Worm (Caenorhabditis elegans) whole organism, L4 larva: ENCODE measurements around the gene Y73B6BL.29.

Experiments used
- D1046.2 ChIP-seq: fragments of 200-800 bp; sonication (Bioruptor generic); IDR thresholded peaks from 2 replicates; pipeline ENCODE4 v1.3.6; 2022; ENCODE audit warnings: missing genetic modification characterization, missing compliant biosample characterization
- F10B5.3 ChIP-seq: sonication (generic microtip); optimal IDR thresholded peaks from 2 replicates; lab custom pipeline; 2016; ENCODE audit warnings: mild to moderate bottlenecking, missing genetic modification characterization, missing compliant biosample characterization
- F49E8.2 ChIP-seq: sonication (generic microtip); optimal IDR thresholded peaks from 2 replicates; lab custom pipeline; 2016; ENCODE audit warnings: missing compliant biosample characterization, mild to moderate bottlenecking, missing genetic modification characterization, borderline replicate concordance
- T26A8.4 ChIP-seq: fragments of 200-800 bp; sonication (Bioruptor generic); IDR thresholded peaks from 2 replicates; pipeline ENCODE4 v1.3.6; 2022; ENCODE audit warnings: missing genetic modification characterization, missing compliant biosample characterization
- Y105C5A.15 ChIP-seq: fragments of 200-800 bp; sonication (Bioruptor generic); IDR thresholded peaks from 2 replicates; pipeline ENCODE4 v1.3.6; 2022; ENCODE audit warnings: missing genetic modification characterization, missing compliant biosample characterization
- Y5F2A.4 ChIP-seq: fragments of 200-800 bp; sonication (Bioruptor generic); optimal IDR thresholded peaks from 2 replicates; lab custom pipeline; 2018; ENCODE audit warnings: mild to moderate bottlenecking, missing genetic modification characterization, missing compliant biosample characterization
- Y75B8A.6 ChIP-seq: fragments of 200-800 bp; sonication (Bioruptor generic); IDR thresholded peaks from 2 replicates; pipeline ENCODE4 v1.3.6; 2022; ENCODE audit warnings: missing genetic modification reagents, missing genetic modification characterization, missing compliant biosample characterization
- ZK546.5 ChIP-seq, 2 experiments: sonication (generic microtip); optimal IDR thresholded peaks; 2 replicates each; lab custom pipeline; 2017; ENCODE audit warnings: missing biosample characterization in 2 of 2, missing genetic modification characterization in 2 of 2
- aly-2 ChIP-seq: sonication (generic microtip); optimal IDR thresholded peaks from 2 replicates; lab custom pipeline; 2018; ENCODE audit warnings: missing biosample characterization, missing genetic modification characterization
- ama-1 ChIP-seq: fragments of 150-350 bp; optimal IDR thresholded peaks from 2 replicates; lab custom pipeline; 2014; ENCODE audit warnings: inconsistent platforms, mixed read lengths
- arid-1 ChIP-seq: fragments of 200-800 bp; sonication (Bioruptor generic); conservative IDR thresholded peaks from 2 replicates; pipeline ENCODE4 v1.3.6; 2022; ENCODE audit warnings: missing genetic modification reagents, missing genetic modification characterization, missing compliant biosample characterization
- ceh-44 ChIP-seq: fragments of 200-800 bp; sonication (Bioruptor generic); IDR thresholded peaks from 2 replicates; pipeline ENCODE4 v1.3.6; 2022; ENCODE audit warnings: missing genetic modification reagents, missing genetic modification characterization, missing compliant biosample characterization
- ceh-82 ChIP-seq: sonication (generic microtip); optimal IDR thresholded peaks from 2 replicates; lab custom pipeline; 2017; ENCODE audit warnings: missing biosample characterization, missing genetic modification characterization
- ces-1 ChIP-seq: fragments of 150-350 bp; sonication (generic microtip); optimal IDR thresholded peaks from 4 replicates; lab custom pipeline; 2014; ENCODE audit warnings: missing biosample characterization, missing genetic modification reagents, missing genetic modification characterization
- daf-12 ChIP-seq: fragments of 150-350 bp; optimal IDR thresholded peaks from 2 replicates; lab custom pipeline; 2014; ENCODE audit warnings: missing biosample characterization, missing genetic modification reagents, missing genetic modification characterization
- daf-8 ChIP-seq: fragments of 200-800 bp; sonication (Bioruptor generic); IDR thresholded peaks from 2 replicates; pipeline ENCODE4 v1.3.6; 2022; ENCODE audit warnings: missing genetic modification characterization, missing compliant biosample characterization
- dmd-6 ChIP-seq: fragments of 200-800 bp; sonication (Bioruptor generic); IDR thresholded peaks from 2 replicates; pipeline ENCODE4 v1.3.6; 2022; ENCODE audit warnings: missing genetic modification reagents, missing genetic modification characterization, missing compliant biosample characterization
- dmd-9 ChIP-seq: fragments of 200-800 bp; sonication (Bioruptor generic); IDR thresholded peaks from 2 replicates; pipeline ENCODE4 v1.3.6; 2022; ENCODE audit warnings: missing genetic modification reagents, missing genetic modification characterization, missing compliant biosample characterization
- duxl-1 ChIP-seq: sonication (generic microtip); optimal IDR thresholded peaks from 2 replicates; lab custom pipeline; 2016; ENCODE audit warnings: mild to moderate bottlenecking, missing genetic modification characterization, moderate library complexity, missing compliant biosample characterization; ENCODE audit not compliant: poor library complexity
- egl-27 ChIP-seq: sonication (generic microtip); optimal IDR thresholded peaks from 3 replicates; lab custom pipeline; 2017; ENCODE audit warnings: missing biosample characterization, missing genetic modification reagents, missing genetic modification characterization
- fos-1 ChIP-seq: fragments of 150-350 bp; optimal IDR thresholded peaks from 2 replicates; lab custom pipeline; 2014; ENCODE audit warnings: missing biosample characterization, missing genetic modification characterization
- hlh-11 ChIP-seq: fragments of 200-800 bp; sonication (Bioruptor generic); optimal IDR thresholded peaks from 2 replicates; lab custom pipeline; 2018; ENCODE audit warnings: mild to moderate bottlenecking, missing genetic modification characterization, missing compliant biosample characterization
- hlh-30 ChIP-seq: sonication (generic microtip); optimal IDR thresholded peaks from 2 replicates; lab custom pipeline; 2017; ENCODE audit warnings: antibody characterized with exemption, mild to moderate bottlenecking, missing genetic modification characterization, missing compliant biosample characterization; ENCODE audit not compliant: insufficient read depth
- jun-1 ChIP-seq: fragments of 150-350 bp; optimal IDR thresholded peaks from 2 replicates; lab custom pipeline; 2014; ENCODE audit warnings: missing biosample characterization, missing genetic modification reagents, missing genetic modification characterization
- lin-13 ChIP-seq: fragments of 150-350 bp; optimal IDR thresholded peaks from 2 replicates; lab custom pipeline; 2014; ENCODE audit warnings: missing biosample characterization, missing genetic modification reagents, missing genetic modification characterization
- lin-29 ChIP-seq: fragments of 200-800 bp; sonication (Bioruptor generic); IDR thresholded peaks from 2 replicates; pipeline ENCODE4 v1.3.6; 2022; ENCODE audit warnings: missing genetic modification reagents, missing genetic modification characterization, missing compliant biosample characterization
- lir-3 ChIP-seq: sonication (generic microtip); optimal IDR thresholded peaks from 2 replicates; lab custom pipeline; 2016; ENCODE audit warnings: mild to moderate bottlenecking, missing genetic modification characterization, missing compliant biosample characterization
- madf-5 ChIP-seq, 2 experiments: fragments of 200-800 bp; sonication (Bioruptor generic); IDR thresholded peaks; 2 replicates each; pipeline ENCODE4 v1.3.6; 2022; ENCODE audit warnings: missing compliant biosample characterization in 2 of 2, missing genetic modification characterization in 2 of 2
- mdl-1 ChIP-seq, 2 experiments: fragments of 150-350 bp in 1 of 2; sonication (generic microtip) in 1 of 2; optimal IDR thresholded peaks; 2 replicates each; lab custom pipeline; 2014 to 2017; ENCODE audit warnings: missing biosample characterization in 2 of 2, missing genetic modification characterization in 2 of 2
- mes-2 ChIP-seq: sonication (generic microtip); optimal IDR thresholded peaks from 2 replicates; lab custom pipeline; 2016; ENCODE audit warnings: missing genotype, mild to moderate bottlenecking, missing genetic modification characterization, missing compliant biosample characterization; ENCODE audit not compliant: poor library complexity, severe bottlenecking
- mxl-2 ChIP-seq: fragments of 200-800 bp; sonication (Bioruptor generic); conservative IDR thresholded peaks from 2 replicates; pipeline ENCODE4 v1.3.6; 2022; ENCODE audit warnings: missing genetic modification reagents, missing genetic modification characterization, missing compliant biosample characterization
- nhr-10 ChIP-seq: fragments of 150-350 bp; optimal IDR thresholded peaks from 2 replicates; lab custom pipeline; 2014; ENCODE audit warnings: missing biosample characterization, missing genetic modification characterization
- nhr-111 ChIP-seq: fragments of 200-800 bp; sonication (Bioruptor generic); optimal IDR thresholded peaks from 2 replicates; lab custom pipeline; 2018; ENCODE audit warnings: mild to moderate bottlenecking, missing genetic modification characterization, missing compliant biosample characterization
- nhr-25 ChIP-seq: sonication (generic microtip); optimal IDR thresholded peaks from 2 replicates; lab custom pipeline; 2017; ENCODE audit warnings: missing genetic modification characterization, mild to moderate bottlenecking, missing compliant biosample characterization, antibody characterized with exemption, moderate library complexity, borderline replicate concordance; ENCODE audit not compliant: insufficient read depth
- nhr-41 ChIP-seq: fragments of 200-800 bp; sonication (Bioruptor generic); IDR thresholded peaks from 2 replicates; pipeline ENCODE4 v1.3.6; 2022; ENCODE audit warnings: missing genetic modification reagents, missing genetic modification characterization, missing compliant biosample characterization
- nhr-48 ChIP-seq: sonication (generic microtip); optimal IDR thresholded peaks from 2 replicates; lab custom pipeline; 2016; ENCODE audit warnings: mild to moderate bottlenecking, missing genetic modification characterization, missing compliant biosample characterization
- nhr-6 ChIP-seq: fragments of 150-350 bp; optimal IDR thresholded peaks from 2 replicates; lab custom pipeline; 2014; ENCODE audit warnings: missing biosample characterization, missing genetic modification characterization
- pha-4 ChIP-seq, 2 experiments: fragments of 150-350 bp in 1 of 2; fragments of 200-800 bp in 1 of 2; sonication (Bioruptor generic) in 1 of 2; IDR thresholded peaks in 1 of 2; optimal IDR thresholded peaks in 1 of 2; 2 replicates each; pipeline versions ENCODE4 v1.3.6 to Lab custom; 2014 to 2022; ENCODE audit warnings: missing genetic modification characterization in 2 of 2, missing genetic modification reagents in 2 of 2, missing biosample characterization in 1 of 2, missing compliant biosample characterization in 1 of 2
- saeg-2 ChIP-seq: fragments of 200-800 bp; sonication (Bioruptor generic); IDR thresholded peaks from 2 replicates; pipeline ENCODE4 v1.3.6; 2022; ENCODE audit warnings: missing genetic modification reagents, missing genetic modification characterization, missing compliant biosample characterization
- sdz-12 ChIP-seq: fragments of 200-800 bp; sonication (Bioruptor generic); optimal IDR thresholded peaks from 2 replicates; lab custom pipeline; 2018; ENCODE audit warnings: mild to moderate bottlenecking, missing genetic modification characterization, missing compliant biosample characterization
- set-16 ChIP-seq: fragments of 200-800 bp; sonication (Bioruptor generic); IDR thresholded peaks from 2 replicates; pipeline ENCODE4 v1.3.6; 2022; ENCODE audit warnings: missing genetic modification reagents, missing genetic modification characterization, missing compliant biosample characterization
- skn-1 ChIP-seq: fragments of 150-350 bp; optimal IDR thresholded peaks from 2 replicates; lab custom pipeline; 2014; ENCODE audit warnings: missing biosample characterization, missing genetic modification characterization
- snpc-4 ChIP-seq: fragments of 150-350 bp; optimal IDR thresholded peaks from 2 replicates; lab custom pipeline; 2014; ENCODE audit warnings: missing biosample characterization, missing genetic modification characterization
- spr-1 ChIP-seq: sonication (generic microtip); optimal IDR thresholded peaks from 2 replicates; lab custom pipeline; 2016; ENCODE audit warnings: mild to moderate bottlenecking, missing genetic modification characterization, missing compliant biosample characterization
- tag-97 ChIP-seq: fragments of 200-800 bp; sonication (Bioruptor generic); IDR thresholded peaks from 2 replicates; pipeline ENCODE4 v1.3.6; 2022; ENCODE audit warnings: missing genetic modification characterization, missing compliant biosample characterization
- unc-39 ChIP-seq: sonication (generic microtip); optimal IDR thresholded peaks from 2 replicates; lab custom pipeline; 2017; ENCODE audit warnings: missing biosample characterization, missing genetic modification characterization
- vab-7 ChIP-seq: fragments of 200-800 bp; sonication (Bioruptor generic); IDR thresholded peaks from 2 replicates; pipeline ENCODE4 v1.3.6; 2022; ENCODE audit warnings: missing genetic modification reagents, missing genetic modification characterization, missing compliant biosample characterization
- zfp-2 ChIP-seq: sonication (generic microtip); optimal IDR thresholded peaks from 2 replicates; lab custom pipeline; 2016; ENCODE audit warnings: mild to moderate bottlenecking, missing genetic modification characterization, missing compliant biosample characterization
- zip-11 ChIP-seq: fragments of 200-800 bp; sonication (Bioruptor generic); IDR thresholded peaks from 2 replicates; pipeline ENCODE4 v1.3.6; 2022; ENCODE audit warnings: missing genetic modification characterization, missing compliant biosample characterization
- zip-2 ChIP-seq: fragments of 150-350 bp; optimal IDR thresholded peaks from 2 replicates; lab custom pipeline; 2014; ENCODE audit warnings: missing biosample characterization, missing genetic modification characterization
- ztf-7 ChIP-seq: fragments of 150-350 bp; optimal IDR thresholded peaks from 2 replicates; lab custom pipeline; 2014; ENCODE audit warnings: missing biosample characterization, missing genetic modification characterization

Y73B6BL.29 gene

DNA sequence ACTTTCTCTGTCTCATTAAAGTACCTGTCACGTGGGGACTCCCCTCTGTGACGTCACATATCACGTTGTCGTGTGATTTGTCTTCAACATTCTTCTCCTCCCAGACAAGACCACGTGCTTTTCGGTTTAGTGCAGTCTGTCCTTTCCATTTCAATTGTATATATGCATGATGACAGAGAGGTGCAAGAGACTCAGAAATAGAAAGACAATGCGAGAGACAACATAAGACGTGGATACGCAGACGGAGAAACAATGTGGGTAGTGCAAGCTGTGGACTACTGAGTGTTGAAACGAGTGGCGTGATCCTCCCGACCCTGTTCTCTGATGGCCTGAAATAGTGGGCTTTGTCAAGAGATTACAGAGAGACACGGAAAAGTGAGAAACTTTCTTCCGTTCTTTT lies 15.0 kb downstream of the Y73B6BL.29 start (continued):
- peak; percentile 38 for TF ChIP-seq nhr-10 (tag; lab: Kevin White, UChicago)
- TF ChIP-seq mxl-2 (GFP tag; lab: Robert Waterston, UW): peak; percentile 75
- TF ChIP-seq pha-4 (GFP tag; IDR thresholded peaks at IDR 0.05; lab: Robert Waterston, UW): peak; percentile 77; the same call in 1 of the 2 replicates
- TF ChIP-seq pha-4 (tag; optimal IDR thresholded peaks at IDR 0.05; lab: Kevin White, UChicago): no peak
- TF ChIP-seq nhr-111: no peak
- peak; percentile 59 for TF ChIP-seq set-16
- peak; percentile 100 for TF ChIP-seq hlh-30 (tag; lab: Kevin White, UChicago)
- TF ChIP-seq hlh-11 (tag; lab: Kevin White, UChicago): peak; percentile 99
- TF ChIP-seq mdl-1 (tag; optimal IDR thresholded peaks at IDR 0.05; lab: Kevin White, UChicago): peak; percentile 99
- no peak for TF ChIP-seq dmd-9
- TF ChIP-seq tag-97: no peak
- peak; percentile 40 for TF ChIP-seq zip-2 (tag; lab: Kevin White, UChicago)
- peak; percentile 14 for TF ChIP-seq fos-1 (tag; lab: Kevin White, UChicago)
- peak; percentile 52; the same call in 1 of the 2 replicates for TF ChIP-seq vab-7 (GFP tag; lab: Robert Waterston, UW)
- TF ChIP-seq jun-1 (tag; lab: Kevin White, UChicago): peak; percentile 47
- TF ChIP-seq T26A8.4 (GFP tag; lab: Robert Waterston, UW): peak; percentile 89
- no peak for TF ChIP-seq ceh-82
- TF ChIP-seq daf-12 (tag; lab: Kevin White, UChicago): no peak
- peak; percentile 79 for TF ChIP-seq mes-2
- TF ChIP-seq nhr-25 (tag; lab: Kevin White, UChicago): peak; percentile 84
- TF ChIP-seq spr-1 (tag; lab: Kevin White, UChicago): peak; percentile 84
- no peak for TF ChIP-seq Y105C5A.15 (GFP tag; lab: Robert Waterston, UW)
- TF ChIP-seq dmd-6 (GFP tag; lab: Robert Waterston, UW): peak; percentile 99
- TF ChIP-seq arid-1 (GFP tag; lab: Robert Waterston, UW): peak; percentile 46; the same call in 1 of the 2 replicates
- peak; percentile 82 for TF ChIP-seq zfp-2 (tag; lab: Kevin White, UChicago)
- TF ChIP-seq skn-1 (tag; lab: Kevin White, UChicago): peak; percentile 46
- TF ChIP-seq ZK546.5 (tag; optimal IDR thresholded peaks at IDR 0.05; lab: Kevin White, UChicago): peak in 1 of 2 experiments; percentile 2
- no peak for TF ChIP-seq D1046.2 (GFP tag; lab: Robert Waterston, UW)
- TF ChIP-seq lin-29 (GFP tag; lab: Robert Waterston, UW): peak; percentile 67; the same call in 1 of the 2 replicates
- no peak for TF ChIP-seq Y5F2A.4 (GFP tag; lab: Kevin White, UChicago)
- TF ChIP-seq nhr-41: no peak
- peak; percentile 90 for TF ChIP-seq lin-13 (GFP tag; lab: Kevin White, UChicago)
- peak; percentile 84 for TF ChIP-seq nhr-6 (tag; lab: Kevin White, UChicago)
- no peak for TF ChIP-seq unc-39 (tag; lab: Kevin White, UChicago)
- no peak for TF ChIP-seq F49E8.2 (tag; lab: Kevin White, UChicago)
- TF ChIP-seq F10B5.3 (tag; lab: Kevin White, UChicago): no peak
- TF ChIP-seq nhr-48 (tag; lab: Kevin White, UChicago): peak; percentile 99
- TF ChIP-seq lir-3 (tag; lab: Kevin White, UChicago): no peak
- TF ChIP-seq zip-11 (GFP tag; lab: Robert Waterston, UW): no peak
- peak; percentile 72 for TF ChIP-seq ama-1 (lab: Kevin White, UChicago)
- TF ChIP-seq aly-2 (tag; lab: Kevin White, UChicago): no peak
- TF ChIP-seq Y75B8A.6 (GFP tag; lab: Robert Waterston, UW): peak; percentile 52; the same call in 1 of the 2 replicates
- TF ChIP-seq egl-27 (tag; lab: Kevin White, UChicago): no peak
- TF ChIP-seq ceh-44 (GFP tag; lab: Robert Waterston, UW): no peak
- TF ChIP-seq ztf-7 (tag; lab: Kevin White, UChicago): peak; percentile 75
- no peak for TF ChIP-seq ces-1
- TF ChIP-seq daf-8 (GFP tag; lab: Robert Waterston, UW): no peak
- no peak for TF ChIP-seq sdz-12 (GFP tag; lab: Kevin White, UChicago)
- TF ChIP-seq duxl-1 (tag; lab: Kevin White, UChicago): peak; percentile 76
- no peak for TF ChIP-seq snpc-4 (tag; lab: Kevin White, UChicago)
- TF ChIP-seq madf-5 (GFP tag; IDR thresholded peaks at IDR 0.05; lab: Robert Waterston, UW): no peak
- peak; percentile 91 for TF ChIP-seq saeg-2
